Fruit fly (Drosophila melanogaster): ENCODE results near the gene Cyp28d2.
A peak's percentile ranks its signal among the peaks of the same experiment; 100 is the strongest.

dm6 chr2L:5237175-5237753 lies 30.2 kb downstream of the Cyp28d2 start:
- TF ChIP-seq Hr83 (GFP tag; optimal IDR thresholded peaks at IDR 0.05; ENCODE audit: poor library complexity, severe bottlenecking) (peak; percentile 87), Rel (GFP tag; optimal IDR thresholded peaks at IDR 0.05) (peak; percentile 87), Rel (tag; optimal IDR thresholded peaks at IDR 0.05) (peak; percentile 22), h (GFP tag; optimal IDR thresholded peaks at IDR 0.05) (peak; percentile 45), HLH106 (tag; optimal IDR thresholded peaks at IDR 0.05) (no peak), Abd-B (GFP tag; optimal IDR thresholded peaks at IDR 0.05) (no peak), woc (GFP tag; optimal IDR thresholded peaks at IDR 0.05) (peak; percentile 18)

Data from whole organism, wandering third instar larva.